Fruit fly (Drosophila melanogaster) whole organism, prepupa: ENCODE measurements around the gene CG31199.

Experiments used
- Blimp-1 ChIP-seq: fragments of 200-800 bp; sonication (Bioruptor generic); optimal IDR thresholded peaks from 3 replicates; lab custom pipeline; 2017; ENCODE audit warnings: missing biosample characterization, missing genetic modification characterization, mild to moderate bottlenecking, moderate library complexity, missing genetic modification reagents
- CG10631 ChIP-seq: fragments of 200-800 bp; sonication (Bioruptor generic); optimal IDR thresholded peaks from 2 replicates; lab custom pipeline; 2016; ENCODE audit warnings: missing biosample characterization, missing genetic modification characterization
- CG10669 ChIP-seq: fragments of 200-800 bp; sonication (Bioruptor generic); optimal IDR thresholded peaks from 3 replicates; lab custom pipeline; 2018; ENCODE audit warnings: missing biosample characterization, mild to moderate bottlenecking, missing genetic modification characterization, moderate library complexity
- CG11294 ChIP-seq: fragments of 200-800 bp; sonication (Bioruptor generic); IDR thresholded peaks from 2 replicates; pipeline ENCODE4 v1.3.6; 2022; ENCODE audit warnings: missing biosample characterization, missing genetic modification characterization
- CG11762 ChIP-seq: fragments of 200-800 bp; sonication (Bioruptor generic); optimal IDR thresholded peaks from 3 replicates; lab custom pipeline; 2016; ENCODE audit warnings: missing biosample characterization, missing genetic modification characterization; ENCODE audit not compliant: insufficient read depth
- CG1621 ChIP-seq: fragments of 200-800 bp; sonication (Bioruptor generic); optimal IDR thresholded peaks from 3 replicates; lab custom pipeline; 2018; ENCODE audit warnings: missing biosample characterization, mild to moderate bottlenecking, missing genetic modification characterization
- CG31627 ChIP-seq: fragments of 200-800 bp; sonication (Bioruptor generic); optimal IDR thresholded peaks from 3 replicates; lab custom pipeline; 2016; ENCODE audit warnings: missing biosample characterization, missing genetic modification characterization
- CG34406 ChIP-seq: fragments of 200-800 bp; sonication (Bioruptor generic); optimal IDR thresholded peaks from 3 replicates; lab custom pipeline; 2016; ENCODE audit warnings: missing biosample characterization, missing genetic modification characterization
- CG3919 ChIP-seq: fragments of 200-800 bp; sonication (Bioruptor generic); optimal IDR thresholded peaks from 3 replicates; lab custom pipeline; 2016; ENCODE audit warnings: missing biosample characterization, missing genetic modification characterization
- CG4318 ChIP-seq: fragments of 200-800 bp; sonication (Bioruptor generic); optimal IDR thresholded peaks from 3 replicates; lab custom pipeline; 2017; ENCODE audit warnings: missing biosample characterization, mild to moderate bottlenecking, missing genetic modification characterization
- CG6163 ChIP-seq: fragments of 200-800 bp; sonication (Bioruptor generic); IDR thresholded peaks from 3 replicates; pipeline ENCODE4 v1.3.6; 2022; ENCODE audit warnings: missing biosample characterization, missing genetic modification characterization
- CG6276 ChIP-seq: fragments of 200-800 bp; sonication (Bioruptor generic); optimal IDR thresholded peaks from 2 replicates; lab custom pipeline; 2017; ENCODE audit warnings: missing biosample characterization, mild to moderate bottlenecking, missing genetic modification characterization
- CG6792 ChIP-seq: fragments of 200-800 bp; sonication (Bioruptor generic); optimal IDR thresholded peaks from 3 replicates; lab custom pipeline; 2016; ENCODE audit warnings: missing biosample characterization, missing genetic modification characterization
- CG6808 ChIP-seq: fragments of 200-800 bp; sonication (Bioruptor generic); optimal IDR thresholded peaks from 3 replicates; lab custom pipeline; 2017; ENCODE audit warnings: missing biosample characterization, missing genetic modification characterization, mild to moderate bottlenecking, moderate library complexity, missing genetic modification reagents
- CG7368 ChIP-seq: fragments of 200-800 bp; sonication (Bioruptor generic); optimal IDR thresholded peaks from 3 replicates; lab custom pipeline; 2016; ENCODE audit warnings: missing biosample characterization, missing genetic modification characterization
- CG8119 ChIP-seq: fragments of 200-800 bp; sonication (Bioruptor generic); IDR thresholded peaks from 3 replicates; pipeline ENCODE4 v1.3.6; 2022; ENCODE audit warnings: missing biosample characterization, missing genetic modification characterization
- CG8319 ChIP-seq: fragments of 200-800 bp; sonication (Bioruptor generic); optimal IDR thresholded peaks from 3 replicates; lab custom pipeline; 2016; ENCODE audit warnings: missing biosample characterization, missing genetic modification characterization
- CG8632 ChIP-seq: fragments of 200-800 bp; sonication (Bioruptor generic); optimal IDR thresholded peaks from 3 replicates; lab custom pipeline; 2016; ENCODE audit warnings: missing biosample characterization, missing genetic modification characterization
- CG9139 ChIP-seq: fragments of 200-800 bp; sonication (Bioruptor generic); optimal IDR thresholded peaks from 3 replicates; lab custom pipeline; 2017; ENCODE audit warnings: missing biosample characterization, mild to moderate bottlenecking, missing genetic modification characterization
- Eip75B ChIP-seq: fragments of 200-800 bp; sonication (Bioruptor generic); optimal IDR thresholded peaks from 3 replicates; lab custom pipeline; 2016; ENCODE audit warnings: missing biosample characterization, missing genetic modification characterization
- Eip78C ChIP-seq: fragments of 200-800 bp; sonication (Bioruptor generic); peaks from one replicate; lab custom pipeline; 2016; ENCODE audit warnings: missing biosample characterization, missing genetic modification characterization
- Eip93F ChIP-seq: fragments of 200-800 bp; sonication (Bioruptor generic); optimal IDR thresholded peaks from 2 replicates; lab custom pipeline; 2016; ENCODE audit warnings: missing biosample characterization, mild to moderate bottlenecking, missing genetic modification characterization
- Ets21C ChIP-seq: fragments of 200-800 bp; sonication (Bioruptor generic); optimal IDR thresholded peaks from 3 replicates; lab custom pipeline; 2016; ENCODE audit warnings: missing biosample characterization, missing genetic modification characterization
- Ets96B ChIP-seq: fragments of 200-800 bp; optimal IDR thresholded peaks from 2 replicates; lab custom pipeline; 2019; ENCODE audit warnings: missing biosample characterization, mild to moderate bottlenecking, missing genetic modification characterization, moderate library complexity
- Gug ChIP-seq: fragments of 200-800 bp; sonication (Bioruptor generic); IDR thresholded peaks from 2 replicates; pipeline ENCODE4 v1.3.6; 2022; ENCODE audit warnings: missing biosample characterization, missing genetic modification characterization
- Hr38 ChIP-seq: sonication (Bioruptor generic); optimal IDR thresholded peaks from 2 replicates; lab custom pipeline; 2016; ENCODE audit warnings: missing biosample characterization, missing genetic modification characterization
- Hr39 ChIP-seq: fragments of 200-800 bp; sonication (Bioruptor generic); optimal IDR thresholded peaks from 2 replicates; lab custom pipeline; 2016; ENCODE audit warnings: missing biosample characterization, missing genetic modification characterization
- Hr4 ChIP-seq: fragments of 200-800 bp; sonication (Bioruptor generic); optimal IDR thresholded peaks from 3 replicates; lab custom pipeline; 2016; ENCODE audit warnings: missing biosample characterization, missing genetic modification characterization
- Met ChIP-seq: fragments of 200-800 bp; sonication (Bioruptor generic); optimal IDR thresholded peaks from 3 replicates; lab custom pipeline; 2016; ENCODE audit warnings: missing biosample characterization, missing genetic modification characterization
- Smox ChIP-seq: fragments of 200-800 bp; sonication (Bioruptor generic); optimal IDR thresholded peaks from 3 replicates; lab custom pipeline; 2016; ENCODE audit warnings: missing biosample characterization, missing genetic modification characterization
- Sox102F ChIP-seq: fragments of 200-800 bp; sonication (Bioruptor generic); optimal IDR thresholded peaks from 2 replicates; lab custom pipeline; 2016; ENCODE audit warnings: missing biosample characterization, mild to moderate bottlenecking, missing genetic modification characterization
- Sox14 ChIP-seq: fragments of 200-800 bp; sonication (Bioruptor generic); optimal IDR thresholded peaks from 3 replicates; lab custom pipeline; 2016; ENCODE audit warnings: missing biosample characterization, missing genetic modification characterization
- Sox15 ChIP-seq: fragments of 200-800 bp; sonication (Bioruptor generic); optimal IDR thresholded peaks from 3 replicates; lab custom pipeline; 2016; ENCODE audit warnings: missing biosample characterization, missing genetic modification characterization
- achi ChIP-seq: fragments of 200-800 bp; sonication (Bioruptor generic); optimal IDR thresholded peaks from 3 replicates; lab custom pipeline; 2016; ENCODE audit warnings: missing biosample characterization, missing genetic modification characterization
- dsx ChIP-seq: fragments of 200-800 bp; optimal IDR thresholded peaks from 3 replicates; lab custom pipeline; 2019; ENCODE audit warnings: missing biosample characterization, mild to moderate bottlenecking, missing genetic modification characterization, moderate library complexity; ENCODE audit not compliant: poor library complexity, severe bottlenecking
- eg ChIP-seq: fragments of 200-800 bp; sonication (Bioruptor generic); IDR thresholded peaks from 3 replicates; pipeline ENCODE4 v1.3.6; 2022; ENCODE audit warnings: missing biosample characterization, missing genetic modification characterization
- esn ChIP-seq: fragments of 200-800 bp; sonication (Bioruptor generic); optimal IDR thresholded peaks from 2 replicates; lab custom pipeline; 2016; ENCODE audit warnings: missing biosample characterization, mild to moderate bottlenecking, missing genetic modification characterization, moderate library complexity
- fd85E ChIP-seq: fragments of 200-800 bp; sonication (Bioruptor generic); optimal IDR thresholded peaks from 3 replicates; lab custom pipeline; 2016; ENCODE audit warnings: missing biosample characterization, missing genetic modification characterization
- fkh ChIP-seq: fragments of 200-800 bp; sonication (Bioruptor generic); optimal IDR thresholded peaks from 3 replicates; lab custom pipeline; 2017; ENCODE audit warnings: missing biosample characterization, mild to moderate bottlenecking, missing genetic modification characterization, moderate library complexity
- net ChIP-seq: fragments of 200-800 bp; sonication (Bioruptor generic); optimal IDR thresholded peaks from 3 replicates; lab custom pipeline; 2016; ENCODE audit warnings: missing biosample characterization, missing genetic modification characterization
- pdm3 ChIP-seq: fragments of 200-800 bp; sonication (Bioruptor generic); optimal IDR thresholded peaks from 3 replicates; lab custom pipeline; 2016; ENCODE audit warnings: missing biosample characterization, missing genetic modification characterization
- salr ChIP-seq, 2 experiments: fragments of 200-800 bp; sonication (Bioruptor generic); optimal IDR thresholded peaks; 3 replicates each; lab custom pipeline; 2016 to 2018; ENCODE audit warnings: missing biosample characterization in 2 of 2, missing genetic modification characterization in 2 of 2, mild to moderate bottlenecking in 1 of 2
- spab ChIP-seq: fragments of 200-800 bp; sonication (Bioruptor generic); optimal IDR thresholded peaks from 2 replicates; lab custom pipeline; 2017; ENCODE audit warnings: missing biosample characterization, mild to moderate bottlenecking, missing genetic modification characterization, missing genetic modification reagents
- ss ChIP-seq, 2 experiments: fragments of 200-800 bp; sonication (Bioruptor generic); optimal IDR thresholded peaks; 2 replicates in 1 of 2; 3 replicates in 1 of 2; lab custom pipeline; 2017 to 2018; ENCODE audit warnings: mild to moderate bottlenecking in 2 of 2, missing biosample characterization in 2 of 2, missing genetic modification characterization in 2 of 2, moderate library complexity in 1 of 2
- svp ChIP-seq: fragments of 200-800 bp; sonication (Bioruptor generic); peaks from one replicate; lab custom pipeline; 2016; ENCODE audit warnings: missing biosample characterization, missing genetic modification characterization
- vri ChIP-seq: fragments of 200-800 bp; sonication (Bioruptor generic); optimal IDR thresholded peaks from 3 replicates; lab custom pipeline; 2016; ENCODE audit warnings: missing biosample characterization, mild to moderate bottlenecking, missing genetic modification characterization

CG31199 gene

dm6 chr3R:20765302-20766155, 21.9 kb upstream of the CG31199 start (continued):
- TF ChIP-seq CG4318 (GFP tag; lab: Kevin White, UChicago) (no peak), CG10631 (GFP tag; lab: Kevin White, UChicago) (no peak), CG3919 (no peak), esn (GFP tag; lab: Kevin White, UChicago) (peak; percentile 65), CG8319 (GFP tag; lab: Kevin White, UChicago) (peak; percentile 18), Ets21C (GFP tag; lab: Kevin White, UChicago) (peak; percentile 59), CG11762 (GFP tag; lab: Kevin White, UChicago) (no peak), Ets96B (tag; lab: Kevin White, UChicago) (no peak), CG31627 (GFP tag; lab: Kevin White, UChicago) (peak; percentile 58), Hr4 (GFP tag; lab: Kevin White, UChicago) (no peak)
- TF ChIP-seq, all 60 proteins: peak for 29

- peak; percentile 73 for TF ChIP-seq Eip75B
- TF ChIP-seq CG8632, result peak; percentile 62
- TF ChIP-seq ss (GFP tag; optimal IDR thresholded peaks at IDR 0.05; lab: Kevin White, UChicago), result peak; percentile 63 to 75
- peak; percentile 65 for TF ChIP-seq CG6792
- TF ChIP-seq Hr39 (GFP tag; lab: Kevin White, UChicago), result peak; percentile 72
- TF ChIP-seq vri (GFP tag; lab: Kevin White, UChicago), result peak; percentile 38
- TF ChIP-seq net (GFP tag; lab: Kevin White, UChicago), result peak; percentile 20
- peak; percentile 70 for TF ChIP-seq achi (GFP tag; lab: Kevin White, UChicago)
- TF ChIP-seq Hr4 (GFP tag; lab: Kevin White, UChicago), result peak; percentile 57
- peak; percentile 43 for TF ChIP-seq CG9139 (GFP tag; lab: Kevin White, UChicago)
- TF ChIP-seq Met (GFP tag; lab: Kevin White, UChicago), result peak; percentile 83
- TF ChIP-seq CG6276, result peak; percentile 73
- TF ChIP-seq CG11762 (GFP tag; lab: Kevin White, UChicago), result peak; percentile 44
- peak; percentile 58 for TF ChIP-seq CG8119 (GFP tag; lab: Robert Waterston, UW)
- no peak for TF ChIP-seq fkh (GFP tag; lab: Kevin White, UChicago)
- no peak for TF ChIP-seq Hr38 (GFP tag; lab: Kevin White, UChicago)
- peak; percentile 65 for TF ChIP-seq CG10631 (GFP tag; lab: Kevin White, UChicago)
- TF ChIP-seq CG10669 (GFP tag; lab: Kevin White, UChicago), result peak; percentile 59
- TF ChIP-seq Sox14 (GFP tag; lab: Kevin White, UChicago), result peak; percentile 66
- peak; percentile 75 for TF ChIP-seq Ets96B (tag; lab: Kevin White, UChicago)
- peak; percentile 16; the same call in 1 of the 2 replicates for TF ChIP-seq Gug (GFP tag; lab: Robert Waterston, UW)
- TF ChIP-seq Sox102F (GFP tag; lab: Kevin White, UChicago), result peak; percentile 70
- TF ChIP-seq Eip78C (GFP tag; lab: Kevin White, UChicago), result peak; percentile 96
- peak; percentile 61 for TF ChIP-seq Blimp-1 (GFP tag; lab: Kevin White, UChicago)
- TF ChIP-seq Sox15 (GFP tag; lab: Kevin White, UChicago), result peak; percentile 41
- TF ChIP-seq CG34406 (GFP tag; lab: Kevin White, UChicago), result peak; percentile 69
- TF ChIP-seq eg (GFP tag; lab: Robert Waterston, UW), result peak; percentile 59
- TF ChIP-seq CG11294 (GFP tag; lab: Robert Waterston, UW), result no peak
- TF ChIP-seq esn (GFP tag; lab: Kevin White, UChicago), result peak; percentile 85
- TF ChIP-seq Smox (GFP tag; lab: Kevin White, UChicago), result peak; percentile 76
- TF ChIP-seq CG31627 (GFP tag; lab: Kevin White, UChicago), result peak; percentile 68
- TF ChIP-seq CG6808 (GFP tag; lab: Kevin White, UChicago), result peak; percentile 53
- no peak for TF ChIP-seq Eip93F (GFP tag; lab: Kevin White, UChicago)
- peak; percentile 61 for TF ChIP-seq CG7368
- TF ChIP-seq svp, result peak; percentile 79
- TF ChIP-seq spab, result peak; percentile 68
- no peak for TF ChIP-seq fd85E (GFP tag; lab: Kevin White, UChicago)
- peak; percentile 11 to 69 for TF ChIP-seq salr (GFP tag; optimal IDR thresholded peaks at IDR 0.05; lab: Kevin White, UChicago)
- TF ChIP-seq CG1621 (tag; lab: Kevin White, UChicago), result no peak
- no peak for TF ChIP-seq CG4318 (GFP tag; lab: Kevin White, UChicago)
- peak; percentile 71 for TF ChIP-seq pdm3 (GFP tag; lab: Kevin White, UChicago)
- TF ChIP-seq CG6163 (GFP tag; lab: Robert Waterston, UW), result peak; percentile 54; the same call in 2 of the 3 replicates
- peak; percentile 69 for TF ChIP-seq dsx (GFP tag; lab: Kevin White, UChicago)
These were observed 20.4 kb upstream of the CG31199 start for dm6 chr3R:20764058-20764457.
